Fruit fly (Drosophila melanogaster): ENCODE data around the gene Hsc70-4.

dm6 chr3R:15282326-15282725 is 39.8 kb downstream of the Hsc70-4 start:
- TF ChIP-seq usp (GFP tag; optimal IDR thresholded peaks at IDR 0.05) (no peak), ci (GFP tag; IDR thresholded peaks at IDR 0.05) (no peak), CG12659 (GFP tag; optimal IDR thresholded peaks at IDR 0.05) (no peak), unpg (GFP tag; optimal IDR thresholded peaks at IDR 0.05) (no peak), CG1603 (tag; optimal IDR thresholded peaks at IDR 0.05) (no peak), mam (GFP tag; optimal IDR thresholded peaks at IDR 0.05) (no peak), tgo (GFP tag; IDR thresholded peaks at IDR 0.05) (no peak), Hr3 (GFP tag; optimal IDR thresholded peaks at IDR 0.05) (no peak), CrebB (tag; optimal IDR thresholded peaks at IDR 0.05) (no peak), CG16815 (GFP tag; optimal IDR thresholded peaks at IDR 0.05) (no peak), lov (optimal IDR thresholded peaks at IDR 0.05) (no peak), lov (GFP tag; IDR thresholded peaks at IDR 0.05) (no peak), CG1792 (GFP tag; optimal IDR thresholded peaks at IDR 0.05) (no peak), luna (GFP tag; optimal IDR thresholded peaks at IDR 0.05) (no peak), ERR (GFP tag; optimal IDR thresholded peaks at IDR 0.05) (no peak)
